Worm (Caenorhabditis elegans) whole organism, L3 larva: ENCODE measurements around the gene nlp-52.

ENCODE experiments used
- R02D3.7 ChIP-seq: fragments of 150-350 bp; optimal IDR thresholded peaks from 2 replicates; lab custom pipeline; 2014; ENCODE audit warnings: missing biosample characterization, missing genetic modification characterization
- aly-2 ChIP-seq: fragments of 150-350 bp; optimal IDR thresholded peaks from 2 replicates; lab custom pipeline; 2014; ENCODE audit warnings: missing biosample characterization, missing genetic modification characterization
- ama-1 ChIP-seq: fragments of 150-350 bp; optimal IDR thresholded peaks from 2 replicates; lab custom pipeline; 2018
- ceh-16 ChIP-seq: sonication (generic microtip); optimal IDR thresholded peaks from 2 replicates; lab custom pipeline; 2017; ENCODE audit warnings: missing biosample characterization, missing genetic modification characterization
- ceh-28 ChIP-seq: fragments of 150-350 bp; optimal IDR thresholded peaks from 2 replicates; lab custom pipeline; 2014; ENCODE audit warnings: missing biosample characterization, missing genetic modification reagents, missing genetic modification characterization
- daf-12 ChIP-seq: fragments of 150-350 bp; optimal IDR thresholded peaks from 2 replicates; lab custom pipeline; 2014; ENCODE audit warnings: missing biosample characterization, missing genetic modification reagents, missing genetic modification characterization
- egl-27 ChIP-seq: sonication (generic microtip); optimal IDR thresholded peaks from 4 replicates; lab custom pipeline; 2017; ENCODE audit warnings: missing biosample characterization, missing genetic modification reagents, missing genetic modification characterization
- egl-5 ChIP-seq: fragments of 150-350 bp; optimal IDR thresholded peaks from 2 replicates; lab custom pipeline; 2017; ENCODE audit warnings: missing biosample characterization, missing genetic modification reagents, missing genetic modification characterization, inconsistent platforms
- elt-1 ChIP-seq: fragments of 150-350 bp; optimal IDR thresholded peaks from 2 replicates; lab custom pipeline; 2014; ENCODE audit warnings: missing biosample characterization, missing genetic modification characterization
- elt-2 ChIP-seq: sonication (generic microtip); optimal IDR thresholded peaks from 2 replicates; lab custom pipeline; 2016; ENCODE audit warnings: missing genetic modification reagents, mild to moderate bottlenecking, missing genetic modification characterization, missing compliant biosample characterization
- elt-3 ChIP-seq, 3 experiments: fragments of 150-350 bp in 1 of 3; sonication (generic microtip) in 2 of 3; optimal IDR thresholded peaks; 2 replicates in 2 of 3; 4 replicates in 1 of 3; lab custom pipeline; 2014 to 2017; ENCODE audit warnings: missing biosample characterization in 3 of 3, missing genetic modification characterization in 3 of 3
- eor-1 ChIP-seq, 2 experiments: fragments of 150-350 bp; optimal IDR thresholded peaks; 2 replicates each; lab custom pipeline; 2014 to 2018; ENCODE audit warnings: missing biosample characterization in 2 of 2, missing genetic modification characterization in 2 of 2
- fkh-10 ChIP-seq: sonication (generic microtip); optimal IDR thresholded peaks from 2 replicates; lab custom pipeline; 2017; ENCODE audit warnings: missing biosample characterization, missing genetic modification reagents, missing genetic modification characterization
- fkh-2 ChIP-seq: fragments of 150-350 bp; optimal IDR thresholded peaks from 2 replicates; lab custom pipeline; 2014; ENCODE audit warnings: missing biosample characterization, missing genetic modification reagents, missing genetic modification characterization
- fos-1 ChIP-seq: fragments of 150-350 bp; optimal IDR thresholded peaks from 2 replicates; lab custom pipeline; 2014; ENCODE audit warnings: missing biosample characterization, missing genetic modification characterization
- hmg-11 ChIP-seq: sonication (generic microtip); optimal IDR thresholded peaks from 2 replicates; lab custom pipeline; 2016; ENCODE audit warnings: missing genetic modification characterization, missing compliant biosample characterization
- jun-1 ChIP-seq: fragments of 150-350 bp; optimal IDR thresholded peaks from 2 replicates; lab custom pipeline; 2014; ENCODE audit warnings: missing biosample characterization, missing genetic modification reagents, missing genetic modification characterization
- lin-15B ChIP-seq: fragments of 150-350 bp; optimal IDR thresholded peaks from 2 replicates; lab custom pipeline; 2014; ENCODE audit warnings: missing biosample characterization, missing genetic modification characterization
- lin-39 ChIP-seq: fragments of 150-350 bp; optimal IDR thresholded peaks from 2 replicates; lab custom pipeline; 2018; ENCODE audit warnings: missing biosample characterization, missing genetic modification reagents, missing genetic modification characterization
- lsy-12 ChIP-seq: sonication (generic microtip); optimal IDR thresholded peaks from 2 replicates; lab custom pipeline; 2016; ENCODE audit warnings: mild to moderate bottlenecking, missing genetic modification characterization, missing compliant biosample characterization
- mml-1 ChIP-seq: fragments of 150-350 bp; sonication (generic microtip); optimal IDR thresholded peaks from 3 replicates; lab custom pipeline; 2014; ENCODE audit warnings: missing biosample characterization, missing genetic modification characterization
- nfya-1 ChIP-seq: sonication (generic microtip); optimal IDR thresholded peaks from 2 replicates; lab custom pipeline; 2017; ENCODE audit warnings: missing genetic modification characterization, mild to moderate bottlenecking, missing compliant biosample characterization, antibody characterized with exemption, moderate library complexity; ENCODE audit not compliant: insufficient read depth
- nhr-11 ChIP-seq: fragments of 150-350 bp; optimal IDR thresholded peaks from 2 replicates; lab custom pipeline; 2014; ENCODE audit warnings: missing biosample characterization, missing genetic modification characterization
- nhr-12 ChIP-seq: fragments of 150-350 bp; optimal IDR thresholded peaks from 2 replicates; lab custom pipeline; 2014; ENCODE audit warnings: missing biosample characterization, missing genetic modification characterization
- nhr-23 ChIP-seq: fragments of 150-350 bp; optimal IDR thresholded peaks from 2 replicates; lab custom pipeline; 2014; ENCODE audit warnings: missing biosample characterization, missing genetic modification reagents, missing genetic modification characterization
- nhr-237 ChIP-seq: fragments of 150-350 bp; optimal IDR thresholded peaks from 2 replicates; lab custom pipeline; 2014; ENCODE audit warnings: missing biosample characterization, missing genetic modification characterization
- nhr-25 ChIP-seq: sonication (generic microtip); optimal IDR thresholded peaks from 2 replicates; lab custom pipeline; 2017; ENCODE audit warnings: missing biosample characterization, missing genetic modification characterization
- nhr-43 ChIP-seq: sonication (generic microtip); optimal IDR thresholded peaks from 2 replicates; lab custom pipeline; 2016; ENCODE audit warnings: mild to moderate bottlenecking, missing genetic modification characterization, missing compliant biosample characterization; ENCODE audit not compliant: poor library complexity, severe bottlenecking
- nhr-67 ChIP-seq: fragments of 150-350 bp; optimal IDR thresholded peaks from 2 replicates; lab custom pipeline; 2014; ENCODE audit warnings: missing biosample characterization, missing genetic modification characterization
- nhr-77 ChIP-seq: fragments of 150-350 bp; optimal IDR thresholded peaks from 2 replicates; lab custom pipeline; 2014; ENCODE audit warnings: missing biosample characterization, missing genetic modification characterization
- pha-4 ChIP-seq: fragments of 150-350 bp; optimal IDR thresholded peaks from 2 replicates; lab custom pipeline; 2014; ENCODE audit warnings: missing biosample characterization, missing genetic modification reagents, missing genetic modification characterization
- pqm-1 ChIP-seq: fragments of 150-350 bp; optimal IDR thresholded peaks from 2 replicates; lab custom pipeline; 2017; ENCODE audit warnings: missing biosample characterization, missing genetic modification characterization, inconsistent platforms
- sea-2 ChIP-seq: fragments of 150-350 bp; sonication (generic microtip); optimal IDR thresholded peaks from 4 replicates; lab custom pipeline; 2014; ENCODE audit warnings: missing biosample characterization, missing genetic modification reagents, missing genetic modification characterization
- skn-1 ChIP-seq: fragments of 150-350 bp; optimal IDR thresholded peaks from 2 replicates; lab custom pipeline; 2014; ENCODE audit warnings: missing biosample characterization, missing genetic modification characterization
- snpc-4 ChIP-seq: fragments of 150-350 bp; optimal IDR thresholded peaks from 2 replicates; lab custom pipeline; 2014; ENCODE audit warnings: missing biosample characterization, missing genetic modification characterization
- unc-39 ChIP-seq: sonication (generic microtip); optimal IDR thresholded peaks from 4 replicates; lab custom pipeline; 2017; ENCODE audit warnings: missing biosample characterization, missing genetic modification characterization
- unc-62 ChIP-seq: fragments of 150-350 bp; sonication (generic microtip); optimal IDR thresholded peaks from 4 replicates; lab custom pipeline; 2014; ENCODE audit warnings: missing biosample characterization, missing genetic modification reagents, missing genetic modification characterization
- zag-1 ChIP-seq: fragments of 150-350 bp; optimal IDR thresholded peaks from 2 replicates; lab custom pipeline; 2014; ENCODE audit warnings: missing biosample characterization, missing genetic modification characterization
- ztf-11 ChIP-seq: fragments of 150-350 bp; optimal IDR thresholded peaks from 2 replicates; lab custom pipeline; 2014; ENCODE audit warnings: missing biosample characterization, missing genetic modification characterization
- ztf-4 ChIP-seq: fragments of 150-350 bp; optimal IDR thresholded peaks from 2 replicates; lab custom pipeline; 2014; ENCODE audit warnings: missing biosample characterization, missing genetic modification characterization

The nlp-52 gene

DNA sequence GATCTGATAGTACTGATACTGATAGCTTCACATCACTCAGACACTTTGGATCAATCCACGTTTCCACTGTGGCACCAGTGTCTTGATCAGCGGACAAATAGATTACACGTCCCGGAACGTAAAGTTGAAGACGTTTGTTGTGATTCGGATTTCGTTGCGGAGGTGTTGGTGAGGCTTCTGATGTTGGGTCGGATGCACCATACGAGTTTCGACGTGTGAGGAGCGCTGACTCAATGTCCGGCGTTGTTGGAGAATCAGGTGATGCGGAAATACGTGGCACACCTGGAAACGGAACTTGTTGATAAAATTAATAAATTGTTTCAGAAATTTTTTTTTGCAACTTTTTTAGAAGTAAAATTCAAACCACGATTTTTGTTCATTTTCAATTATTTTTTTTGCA lies 17.2 kb downstream of the nlp-52 start, which contains the start of gene alh-11:
Gene alh-11 (minus strand): TSS at position 101 of the 400 bp plus-strand sequence.
- TF ChIP-seq aly-2 (tag; lab: Kevin White, UChicago) (no peak), ama-1 (no peak), jun-1 (tag; lab: Kevin White, UChicago) (no peak), elt-2 (no peak), mml-1 (tag; lab: Kevin White, UChicago) (no peak), nhr-77 (tag; lab: Kevin White, UChicago) (no peak), lsy-12 (tag; lab: Kevin White, UChicago) (no peak), pqm-1 (tag; lab: Kevin White, UChicago) (no peak), skn-1 (no peak), ceh-28 (tag; lab: Kevin White, UChicago) (no peak), lin-39 (tag; lab: Kevin White, UChicago) (no peak), egl-27 (no peak), R02D3.7 (tag; lab: Kevin White, UChicago) (no peak), zag-1 (no peak), unc-39 (no peak), ztf-11 (no peak), nhr-43 (no peak), sea-2 (GFP tag; lab: Kevin White, UChicago) (no peak), elt-3 (tag; optimal IDR thresholded peaks at IDR 0.05; lab: Kevin White, UChicago) (no peak)

DNA sequence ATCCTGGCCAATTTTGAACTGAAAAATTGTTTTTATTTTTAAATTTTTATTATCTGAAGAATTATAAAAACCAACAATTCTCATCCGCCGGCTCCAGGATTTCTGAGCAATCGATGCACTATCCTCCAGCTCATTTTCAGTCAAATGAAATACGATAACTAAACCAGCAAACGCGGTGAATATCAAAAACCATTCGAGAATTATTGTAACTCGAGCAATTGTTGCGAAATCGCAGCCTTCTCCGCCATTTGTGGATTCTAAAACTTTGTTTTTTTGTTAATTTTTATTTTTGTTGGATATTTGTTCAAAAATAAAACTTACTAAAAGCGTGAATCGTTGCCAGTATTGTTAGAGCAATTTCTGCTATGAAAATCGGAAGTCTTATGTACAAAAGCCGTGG lies 20.9 kb downstream of the nlp-52 start:
- TF ChIP-seq snpc-4 (tag; lab: Kevin White, UChicago) (no peak), nhr-12 (tag; lab: Kevin White, UChicago) (no peak), nhr-43 (no peak), nhr-67 (no peak), elt-1 (tag; lab: Kevin White, UChicago) (no peak), ceh-16 (tag; lab: Kevin White, UChicago) (no peak), daf-12 (tag; lab: Kevin White, UChicago) (no peak), elt-2 (no peak), nhr-23 (no peak), unc-62 (GFP tag; lab: Kevin White, UChicago) (no peak), sea-2 (GFP tag; lab: Kevin White, UChicago) (no peak), fos-1 (tag; lab: Kevin White, UChicago) (no peak), fkh-10 (GFP tag; lab: Kevin White, UChicago) (no peak), egl-5 (no peak), lin-15B (tag; lab: Kevin White, UChicago) (no peak), ztf-4 (tag; lab: Kevin White, UChicago) (no peak), lsy-12 (tag; lab: Kevin White, UChicago) (no peak)

DNA sequence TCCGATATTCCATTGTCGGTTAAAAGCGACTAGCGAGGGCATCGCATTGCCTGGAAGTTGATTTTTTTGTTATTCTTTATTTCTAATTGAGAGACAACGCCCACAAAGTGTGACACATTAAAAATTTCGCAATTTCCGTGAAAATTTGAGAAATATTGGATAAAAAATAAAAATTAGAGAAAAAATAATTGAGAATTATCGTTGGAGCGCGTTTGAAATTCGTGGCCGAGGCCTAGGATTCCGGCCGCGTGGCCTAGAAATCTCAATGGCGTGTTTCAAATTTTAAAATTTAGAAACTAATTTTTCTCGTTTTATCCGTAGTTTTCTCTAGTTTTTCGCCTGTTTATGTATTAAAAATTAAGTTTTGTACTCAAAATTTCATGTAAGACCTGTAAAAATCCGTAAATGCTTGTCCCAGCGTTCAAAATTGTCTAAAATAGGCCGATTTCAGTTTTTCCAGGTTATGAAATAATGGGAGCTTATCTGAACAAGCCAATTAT lies 21.7 kb downstream of the nlp-52 start, which contains the start of the genes dagl-2 and ppm-1.G:
Gene dagl-2 (minus strand): TSS at position 52 of the 500 bp plus-strand sequence.
Gene ppm-1.G (plus strand): TSS at position 450 of the 500 bp plus-strand sequence.
- no peak for TF ChIP-seq elt-1 (tag; lab: Kevin White, UChicago)
- TF ChIP-seq nhr-43, result peak; percentile 44
- TF ChIP-seq nhr-23, result peak; percentile 68
- TF ChIP-seq snpc-4 (tag; lab: Kevin White, UChicago), result peak; percentile 70
- TF ChIP-seq elt-2, result peak; percentile 25
- no peak for TF ChIP-seq unc-39
- peak; percentile 94 for TF ChIP-seq lin-15B (tag; lab: Kevin White, UChicago)
- TF ChIP-seq nhr-77 (tag; lab: Kevin White, UChicago), result no peak
- TF ChIP-seq lin-39 (tag; lab: Kevin White, UChicago), result peak; percentile 32
- TF ChIP-seq nfya-1 (tag; lab: Kevin White, UChicago), result peak; percentile 83
- peak; percentile 83 for TF ChIP-seq egl-5
- peak; percentile 83 for TF ChIP-seq pha-4
- TF ChIP-seq hmg-11, result peak; percentile 48
- TF ChIP-seq jun-1 (tag; lab: Kevin White, UChicago), result peak; percentile 14
- peak; percentile 24 for TF ChIP-seq skn-1
- peak; percentile 22 for TF ChIP-seq ceh-28 (tag; lab: Kevin White, UChicago)
- TF ChIP-seq nhr-11 (tag; lab: Kevin White, UChicago), result no peak
- TF ChIP-seq eor-1 (tag; optimal IDR thresholded peaks at IDR 0.05; lab: Kevin White, UChicago), result peak in 1 of 2 experiments; percentile 2
- peak; percentile 32 for TF ChIP-seq pqm-1 (tag; lab: Kevin White, UChicago)

DNA sequence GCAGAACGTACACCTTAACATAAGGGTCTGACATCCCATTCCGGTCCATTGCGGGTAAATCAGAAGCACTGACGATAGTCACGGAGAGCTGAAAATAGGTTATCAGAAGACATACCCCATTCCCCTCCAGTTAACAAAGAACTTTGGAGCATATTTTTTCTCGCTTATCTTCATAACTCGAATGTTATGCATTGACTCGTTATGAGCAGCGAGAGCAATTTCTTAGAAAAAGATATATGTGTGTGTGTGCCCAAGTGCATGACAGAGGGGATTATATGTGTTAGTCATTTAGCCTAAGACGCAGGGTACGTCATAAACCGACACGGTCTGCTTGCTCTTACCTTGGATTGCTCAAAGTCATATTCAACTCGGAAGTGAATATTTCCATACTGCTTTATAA lies 28.0 kb downstream of the nlp-52 start:
- no peak for TF ChIP-seq ceh-28 (tag; lab: Kevin White, UChicago)
- no peak for TF ChIP-seq daf-12 (tag; lab: Kevin White, UChicago)
- TF ChIP-seq snpc-4 (tag; lab: Kevin White, UChicago), result no peak
- no peak for TF ChIP-seq lsy-12 (tag; lab: Kevin White, UChicago)
- no peak for TF ChIP-seq nhr-237 (tag; lab: Kevin White, UChicago)
- TF ChIP-seq nhr-25, result no peak
- no peak for TF ChIP-seq fkh-2 (tag; lab: Kevin White, UChicago)
- no peak for TF ChIP-seq pha-4
- no peak for TF ChIP-seq jun-1 (tag; lab: Kevin White, UChicago)
